Fruit fly (Drosophila melanogaster) whole organism, embryonic: ENCODE measurements around the gene CG18473.

Experiments used
- Ada2b ChIP-seq: fragments of 200-800 bp; sonication (Bioruptor generic); IDR thresholded peaks from 2 replicates; pipeline ENCODE4 v1.3.6; 2022; ENCODE audit warnings: missing biosample characterization, missing genetic modification characterization
- CG10431 ChIP-seq: fragments of 200-800 bp; sonication (Bioruptor generic); optimal IDR thresholded peaks from 3 replicates; lab custom pipeline; 2018; ENCODE audit warnings: missing biosample characterization, mild to moderate bottlenecking, missing genetic modification characterization
- CG11247 ChIP-seq: fragments of 200-800 bp; sonication (Bioruptor generic); IDR thresholded peaks from 2 replicates; pipeline ENCODE4 v1.3.6; 2022; ENCODE audit warnings: missing biosample characterization, missing genetic modification characterization
- CG11456 ChIP-seq: fragments of 200-800 bp; sonication (Bioruptor generic); IDR thresholded peaks from 3 replicates; pipeline ENCODE4 v1.3.6; 2022; ENCODE audit warnings: missing biosample characterization, missing genetic modification characterization
- CG12299 ChIP-seq: fragments of 200-800 bp; sonication (Bioruptor generic); optimal IDR thresholded peaks from 2 replicates; lab custom pipeline; 2018; ENCODE audit warnings: missing biosample characterization, mild to moderate bottlenecking, missing genetic modification characterization
- CG13123 ChIP-seq: fragments of 200-800 bp; sonication (Bioruptor generic); optimal IDR thresholded peaks from 2 replicates; lab custom pipeline; 2016; ENCODE audit warnings: missing biosample characterization, missing genetic modification characterization
- CG15073 ChIP-seq: fragments of 200-800 bp; sonication (Bioruptor generic); optimal IDR thresholded peaks from 2 replicates; lab custom pipeline; 2016; ENCODE audit warnings: missing biosample characterization, missing genetic modification characterization
- CG15514 ChIP-seq: fragments of 200-800 bp; sonication (Bioruptor generic); optimal IDR thresholded peaks from 3 replicates; lab custom pipeline; 2017; ENCODE audit warnings: missing biosample characterization, missing genetic modification characterization, mild to moderate bottlenecking, moderate library complexity, missing genetic modification reagents
- CG17385 ChIP-seq: fragments of 200-800 bp; sonication (Bioruptor generic); optimal IDR thresholded peaks from 3 replicates; lab custom pipeline; 2018; ENCODE audit warnings: missing biosample characterization, mild to moderate bottlenecking, missing genetic modification characterization
- CG1832 ChIP-seq: fragments of 200-800 bp; sonication (Bioruptor generic); optimal IDR thresholded peaks from 2 replicates; lab custom pipeline; 2017; ENCODE audit warnings: missing biosample characterization, mild to moderate bottlenecking, missing genetic modification characterization, inconsistent platforms
- CG2202 ChIP-seq: fragments of 200-800 bp; sonication (Bioruptor generic); optimal IDR thresholded peaks from 2 replicates; lab custom pipeline; 2018; ENCODE audit warnings: missing biosample characterization, mild to moderate bottlenecking, missing genetic modification characterization
- CG3163 ChIP-seq: fragments of 200-800 bp; sonication (Bioruptor generic); optimal IDR thresholded peaks from 3 replicates; lab custom pipeline; 2016; ENCODE audit warnings: missing biosample characterization, missing genetic modification characterization
- CG32772 ChIP-seq: fragments of 200-800 bp; sonication (Bioruptor generic); IDR thresholded peaks from 2 replicates; pipeline ENCODE4 v1.3.6; 2022; ENCODE audit warnings: missing biosample characterization, missing genetic modification characterization
- CG33213 ChIP-seq: fragments of 200-800 bp; sonication (Bioruptor generic); optimal IDR thresholded peaks from 3 replicates; lab custom pipeline; 2016; ENCODE audit warnings: missing biosample characterization, missing genetic modification characterization
- CG3838 ChIP-seq: fragments of 200-800 bp; sonication (Bioruptor generic); optimal IDR thresholded peaks from 3 replicates; lab custom pipeline; 2016; ENCODE audit warnings: missing biosample characterization, missing genetic modification characterization
- CG4328 ChIP-seq: fragments of 200-800 bp; sonication (Bioruptor generic); optimal IDR thresholded peaks from 3 replicates; lab custom pipeline; 2017; ENCODE audit warnings: missing biosample characterization, missing genetic modification reagents, missing genetic modification characterization
- CG4820 ChIP-seq: fragments of 200-800 bp; sonication (Bioruptor generic); optimal IDR thresholded peaks from 3 replicates; lab custom pipeline; 2016; ENCODE audit warnings: missing biosample characterization, missing genetic modification characterization
- CG6791 ChIP-seq: fragments of 200-800 bp; sonication (Bioruptor generic); IDR thresholded peaks from 3 replicates; pipeline ENCODE4 v1.3.6; 2022; ENCODE audit warnings: missing biosample characterization, missing genetic modification characterization; ENCODE audit not compliant: partially characterized antibody
- CG7786 ChIP-seq: fragments of 200-800 bp; sonication (Bioruptor generic); optimal IDR thresholded peaks from 2 replicates; lab custom pipeline; 2016; ENCODE audit warnings: missing biosample characterization, missing genetic modification characterization
- CG7963 ChIP-seq: fragments of 200-800 bp; sonication (Bioruptor generic); IDR thresholded peaks from 3 replicates; pipeline ENCODE4 v1.3.6; 2022; ENCODE audit warnings: missing biosample characterization, missing genetic modification characterization; ENCODE audit not compliant: partially characterized antibody
- CG8359 ChIP-seq: fragments of 200-800 bp; sonication (Bioruptor generic); optimal IDR thresholded peaks from 2 replicates; lab custom pipeline; 2017; ENCODE audit warnings: missing biosample characterization, mild to moderate bottlenecking, missing genetic modification characterization, borderline replicate concordance
- CG9727 ChIP-seq: fragments of 200-800 bp; sonication (Bioruptor generic); optimal IDR thresholded peaks from 3 replicates; lab custom pipeline; 2017; ENCODE audit warnings: missing biosample characterization, mild to moderate bottlenecking, missing genetic modification characterization
- D19A ChIP-seq: fragments of 200-800 bp; optimal IDR thresholded peaks from 3 replicates; lab custom pipeline; 2019; ENCODE audit warnings: missing biosample characterization, mild to moderate bottlenecking, missing genetic modification characterization, moderate library complexity
- ERR ChIP-seq: fragments of 200-800 bp; sonication (Bioruptor generic); optimal IDR thresholded peaks from 2 replicates; lab custom pipeline; 2016; ENCODE audit warnings: missing biosample characterization, missing genetic modification characterization
- Elba2 ChIP-seq: fragments of 200-800 bp; sonication (Bioruptor generic); optimal IDR thresholded peaks from 3 replicates; lab custom pipeline; 2016; ENCODE audit warnings: missing biosample characterization, missing genetic modification characterization
- Fer1 ChIP-seq: fragments of 200-800 bp; sonication (Bioruptor generic); optimal IDR thresholded peaks from 2 replicates; lab custom pipeline; 2017; ENCODE audit warnings: missing biosample characterization, mild to moderate bottlenecking, missing genetic modification characterization
- Hsf ChIP-seq: fragments of 200-800 bp; sonication (Bioruptor generic); optimal IDR thresholded peaks from 3 replicates; lab custom pipeline; 2016; ENCODE audit warnings: missing biosample characterization, missing genetic modification characterization
- Mad ChIP-seq: fragments of 200-800 bp; sonication (Bioruptor generic); optimal IDR thresholded peaks from 2 replicates; lab custom pipeline; 2016; ENCODE audit warnings: missing biosample characterization, missing genetic modification characterization
- Max ChIP-seq: fragments of 200-800 bp; sonication (Bioruptor generic); optimal IDR thresholded peaks from 2 replicates; lab custom pipeline; 2016; ENCODE audit warnings: missing biosample characterization, mild to moderate bottlenecking, missing genetic modification characterization
- Nf-YC ChIP-seq: fragments of 200-800 bp; optimal IDR thresholded peaks from 3 replicates; lab custom pipeline; 2019; ENCODE audit warnings: missing biosample characterization, mild to moderate bottlenecking, missing genetic modification characterization, moderate library complexity
- Oaz ChIP-seq: fragments of 200-800 bp; sonication (Bioruptor generic); IDR thresholded peaks from 2 replicates; pipeline ENCODE4 v1.3.6; 2022; ENCODE audit warnings: missing biosample characterization, missing genetic modification characterization
- Rx ChIP-seq: fragments of 200-800 bp; sonication (Bioruptor generic); IDR thresholded peaks from 2 replicates; pipeline ENCODE4 v1.3.6; 2022; ENCODE audit warnings: missing biosample characterization, missing genetic modification characterization
- Stat92E ChIP-seq, 3 experiments: fragments of >200 bp in 2 of 3; fragments of 200-800 bp in 1 of 3; sonication (Bioruptor generic) in 1 of 3; optimal IDR thresholded peaks; 2 replicates each; lab custom pipeline; 2017 to 2019; ENCODE audit warnings: missing biosample characterization in 3 of 3, missing genetic modification characterization in 3 of 3, mild to moderate bottlenecking in 1 of 3, moderate library complexity in 1 of 3
- Tbp ChIP-seq: fragments of >200 bp; optimal IDR thresholded peaks from 2 replicates; lab custom pipeline; 2018; ENCODE audit warnings: missing biosample characterization, missing genetic modification characterization
- az2 ChIP-seq: fragments of 200-800 bp; sonication (Bioruptor generic); optimal IDR thresholded peaks from 3 replicates; lab custom pipeline; 2016; ENCODE audit warnings: missing biosample characterization, missing genetic modification characterization
- bigmax ChIP-seq: fragments of 200-800 bp; sonication (Bioruptor generic); optimal IDR thresholded peaks from 2 replicates; lab custom pipeline; 2018; ENCODE audit warnings: missing biosample characterization, mild to moderate bottlenecking, missing genetic modification characterization
- chinmo ChIP-seq: fragments of 200-800 bp; sonication (Bioruptor generic); IDR thresholded peaks from 4 replicates; pipeline ENCODE4 v1.3.6; 2022; ENCODE audit warnings: missing biosample characterization, missing genetic modification characterization; ENCODE audit not compliant: partially characterized antibody
- ewg ChIP-seq: fragments of 200-800 bp; sonication (Bioruptor generic); optimal IDR thresholded peaks from 3 replicates; lab custom pipeline; 2017; ENCODE audit warnings: mild to moderate bottlenecking, missing biosample characterization, missing genetic modification reagents, missing genetic modification characterization
- gcm2 ChIP-seq: fragments of 200-800 bp; sonication (Bioruptor generic); optimal IDR thresholded peaks from 2 replicates; lab custom pipeline; 2016; ENCODE audit warnings: missing biosample characterization, missing genetic modification characterization
- grau ChIP-seq: fragments of 200-800 bp; optimal IDR thresholded peaks from 3 replicates; lab custom pipeline; 2019; ENCODE audit warnings: missing biosample characterization, mild to moderate bottlenecking, missing genetic modification characterization, moderate library complexity
- lab ChIP-seq: fragments of 200-800 bp; sonication (Bioruptor generic); optimal IDR thresholded peaks from 3 replicates; lab custom pipeline; 2017; ENCODE audit warnings: missing biosample characterization, missing genetic modification characterization, mild to moderate bottlenecking, moderate library complexity, missing genetic modification reagents
- otp ChIP-seq: fragments of 200-800 bp; sonication (Bioruptor generic); IDR thresholded peaks from 3 replicates; pipeline ENCODE4, ENCODE4 v1.3.6; 2022; ENCODE audit warnings: missing biosample characterization, missing genetic modification characterization
- pfk ChIP-seq: fragments of 200-800 bp; sonication (Bioruptor generic); optimal IDR thresholded peaks from 2 replicates; lab custom pipeline; 2018; ENCODE audit warnings: missing biosample characterization, mild to moderate bottlenecking, missing genetic modification characterization, moderate library complexity
- pita ChIP-seq: fragments of 200-800 bp; sonication (Bioruptor generic); optimal IDR thresholded peaks from 2 replicates; lab custom pipeline; 2017; ENCODE audit warnings: missing biosample characterization, mild to moderate bottlenecking, missing genetic modification characterization
- schlank ChIP-seq: fragments of 200-800 bp; sonication (Bioruptor generic); optimal IDR thresholded peaks from 2 replicates; lab custom pipeline; 2018; ENCODE audit warnings: missing biosample characterization, mild to moderate bottlenecking, missing genetic modification characterization
- sens ChIP-seq: fragments of 200-800 bp; sonication (Bioruptor generic); peaks from one replicate; lab custom pipeline; 2016; ENCODE audit warnings: missing biosample characterization, missing genetic modification characterization
- sens-2 ChIP-seq: fragments of 200-800 bp; sonication (Bioruptor generic); IDR thresholded peaks from 2 replicates; pipeline ENCODE4 v1.3.6; 2022; ENCODE audit warnings: missing biosample characterization, missing genetic modification characterization
- sna ChIP-seq: fragments of 200-800 bp; sonication (Bioruptor generic); IDR thresholded peaks from 2 replicates; pipeline ENCODE4 v1.3.6; 2022; ENCODE audit warnings: missing biosample characterization, missing genetic modification characterization; ENCODE audit not compliant: partially characterized antibody
- tna ChIP-seq: fragments of 200-800 bp; sonication (Bioruptor generic); IDR thresholded peaks from 2 replicates; pipeline ENCODE4 v1.3.6; 2022; ENCODE audit warnings: missing biosample characterization, missing genetic modification characterization; ENCODE audit not compliant: partially characterized antibody
- z ChIP-seq: fragments of 200-800 bp; sonication (Bioruptor generic); IDR thresholded peaks from 3 replicates; pipeline ENCODE4 v1.3.6; 2022; ENCODE audit warnings: missing biosample characterization, missing genetic modification characterization

The CG18473 gene

DNA sequence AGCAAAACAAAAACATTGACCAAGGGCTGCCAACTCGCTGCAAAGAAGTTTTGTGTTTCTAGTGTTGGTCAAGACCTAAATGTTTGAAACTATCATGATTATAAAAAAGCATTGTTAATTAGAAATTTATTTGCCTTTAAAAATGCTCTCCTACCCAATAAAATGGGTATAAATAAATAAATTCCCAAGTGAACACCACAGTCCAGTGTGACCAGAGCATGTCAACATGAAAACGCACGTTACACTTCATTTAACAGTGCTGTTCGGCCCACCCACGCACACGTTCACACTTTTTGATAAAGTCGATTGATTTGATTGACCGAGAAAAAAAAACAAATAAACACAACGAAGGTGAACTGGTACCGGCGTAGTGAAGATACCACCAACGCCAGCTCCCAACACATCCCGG is 41.0 kb downstream of the CG18473 start, which contains the start of the genes CG9356, BBIP1 and CG8135 (continued):
- TF ChIP-seq Nf-YC (tag; lab: Kevin White, UChicago) (no peak), CG4820 (GFP tag; lab: Kevin White, UChicago) (peak; percentile 65), ERR (peak; percentile 82), gcm2 (no peak), CG7963 (GFP tag; lab: Robert Waterston, UW) (no peak), CG11456 (GFP tag; lab: Robert Waterston, UW) (peak; percentile 75), CG33213 (GFP tag; lab: Kevin White, UChicago) (peak; percentile 94), pfk (GFP tag; lab: Kevin White, UChicago) (no peak), Elba2 (peak; percentile 84), CG3838 (peak; percentile 45), lab (no peak), CG15514 (peak; percentile 91), CG11247 (GFP tag; lab: Robert Waterston, UW) (peak; percentile 54; the same call in 1 of the 2 replicates), bigmax (no peak), chinmo (GFP tag; lab: Robert Waterston, UW) (no peak), sens-2 (GFP tag; lab: Robert Waterston, UW) (no peak; the same call in 1 of the 2 replicates), tna (no peak), Max (GFP tag; lab: Kevin White, UChicago) (peak; percentile 70), Fer1 (GFP tag; lab: Kevin White, UChicago) (peak; percentile 78), az2 (GFP tag; lab: Kevin White, UChicago) (peak; percentile 77), CG1832 (no peak), CG15073 (no peak), grau (tag; lab: Kevin White, UChicago) (peak; percentile 66), CG2202 (tag; lab: Kevin White, UChicago) (peak; percentile 41), CG7786 (GFP tag; lab: Kevin White, UChicago) (peak; percentile 76), Tbp (GFP tag; lab: Kevin White, UChicago) (no peak), sens (GFP tag; lab: Kevin White, UChicago) (peak; percentile 98), D19A (tag; lab: Kevin White, UChicago) (no peak), pita (GFP tag; lab: Kevin White, UChicago) (no peak), sna (GFP tag; lab: Robert Waterston, UW) (no peak), CG8359 (GFP tag; lab: Kevin White, UChicago) (no peak), CG32772 (GFP tag; lab: Robert Waterston, UW) (peak; percentile 69), schlank (tag; lab: Kevin White, UChicago) (peak; percentile 20), CG13123 (GFP tag; lab: Kevin White, UChicago) (peak; percentile 66), ewg (GFP tag; lab: Kevin White, UChicago) (peak; percentile 28), Hsf (GFP tag; lab: Kevin White, UChicago) (peak; percentile 88), CG10431 (GFP tag; lab: Kevin White, UChicago) (no peak), Rx (GFP tag; lab: Robert Waterston, UW) (peak; percentile 71), CG9727 (GFP tag; lab: Kevin White, UChicago) (peak; percentile 76), CG6791 (peak; percentile 41; the same call in 1 of the 3 replicates), CG17385 (no peak), z (GFP tag; lab: Robert Waterston, UW) (no peak), CG3163 (GFP tag; lab: Kevin White, UChicago) (peak; percentile 54), Mad (GFP tag; lab: Kevin White, UChicago) (peak; percentile 87), Stat92E (GFP tag; optimal IDR thresholded peaks at IDR 0.05; lab: Kevin White, UChicago) (peak in 1 of 3 experiments; percentile 30), CG4328 (GFP tag; lab: Kevin White, UChicago) (peak; percentile 0), Ada2b (GFP tag; lab: Robert Waterston, UW) (peak; percentile 47; the same call in 1 of the 2 replicates), otp (GFP tag; lab: Robert Waterston, UW) (peak; percentile 57; the same call in 1 of the 3 replicates), Oaz (no peak), CG12299 (tag; lab: Kevin White, UChicago) (peak; percentile 60)
